Worm (Caenorhabditis elegans) whole organism, L4/young adult: ENCODE data around the gene W01G7.4.
"Not testable (repeated sequence)": the region's sequence is repeated elsewhere in the genome, so short reads cannot be mapped to it uniquely, and the experiment has no call there.

Source experiments
- W03F9.2 ChIP-seq: fragments of 150-350 bp; optimal IDR thresholded peaks from 2 replicates; lab custom pipeline; 2014; ENCODE audit warnings: missing biosample characterization, missing genetic modification characterization
- dao-5 ChIP-seq: sonication (generic microtip); optimal IDR thresholded peaks from 2 replicates; lab custom pipeline; 2016; ENCODE audit warnings: missing genotype, missing genetic modification characterization, moderate library complexity, missing compliant biosample characterization
- him-1 ChIP-seq: sonication (generic microtip); optimal IDR thresholded peaks from 2 replicates; lab custom pipeline; 2016; ENCODE audit warnings: missing genotype, missing genetic modification reagents, missing genetic modification characterization, missing compliant biosample characterization

W01G7.4 gene

ce11 chrII:14060439-14060838 lies at the start of gene W01G7.4:
TSS of gene W01G7.4 (plus strand) at chrII:14060739.
- TF ChIP-seq him-1 (no peak), dao-5 (no peak), W03F9.2 (tag; lab: Kevin White, UChicago) (no peak)

- TF ChIP-seq him-1: no peak
- no peak for TF ChIP-seq dao-5
- no peak for TF ChIP-seq W03F9.2 (tag; lab: Kevin White, UChicago)
Measured at ce11 chrII:14014637-14015036, 45.9 kb upstream of the W01G7.4 start.

ce11 chrII:14016865-14017264 lies 43.7 kb upstream of the W01G7.4 start, which contains the start of gene cyp-37A1:
TSS of gene cyp-37A1 (minus strand) at chrII:14016965.
- TF ChIP-seq dao-5 (no peak), him-1 (no peak), W03F9.2 (tag; lab: Kevin White, UChicago) (no peak)

- TF ChIP-seq him-1 (no peak), dao-5 (peak; percentile 45), W03F9.2 (tag; lab: Kevin White, UChicago) (peak; percentile 61)
Measured at ce11 chrII:14018192-14018591, 42.3 kb upstream of the W01G7.4 start.

ce11 chrII:14018887-14019286 lies 41.7 kb upstream of the W01G7.4 start:
- TF ChIP-seq him-1 (no peak), W03F9.2 (tag; lab: Kevin White, UChicago) (no peak), dao-5 (no peak)

ce11 chrII:14021230-14021629 lies 39.3 kb upstream of the W01G7.4 start, which contains the start of gene F01D5.10:
TSS of gene F01D5.10 (minus strand) at chrII:14021330.
- TF ChIP-seq W03F9.2 (tag; lab: Kevin White, UChicago); dao-5; him-1: not testable (repeated sequence)

- TF ChIP-seq dao-5 (no peak), him-1 (peak; percentile 75), W03F9.2 (tag; lab: Kevin White, UChicago) (no peak)
Measured at ce11 chrII:14032705-14033104, 27.8 kb upstream of the W01G7.4 start.

ce11 chrII:14034559-14034958 lies 26.0 kb upstream of the W01G7.4 start:
- TF ChIP-seq W03F9.2 (tag; lab: Kevin White, UChicago): no peak
- no peak for TF ChIP-seq dao-5
- no peak for TF ChIP-seq him-1

ce11 chrII:14036724-14037483 lies 23.6 kb upstream of the W01G7.4 start:
- peak; percentile 55 for TF ChIP-seq him-1
- TF ChIP-seq dao-5: no peak

ce11 chrII:14037484-14038303 lies 22.8 kb upstream of the W01G7.4 start:
- no peak for TF ChIP-seq him-1
- TF ChIP-seq dao-5: no peak
- TF ChIP-seq W03F9.2 (tag; lab: Kevin White, UChicago): no peak

ce11 chrII:14038331-14038730 lies 22.2 kb upstream of the W01G7.4 start:
- TF ChIP-seq him-1 (no peak), W03F9.2 (tag; lab: Kevin White, UChicago) (no peak), dao-5 (no peak)

ce11 chrII:14039811-14040203 lies 20.7 kb upstream of the W01G7.4 start:
- TF ChIP-seq dao-5: no peak

ce11 chrII:14040204-14040842 lies 20.2 kb upstream of the W01G7.4 start:
- peak; percentile 19 for TF ChIP-seq dao-5
- peak; percentile 91 for TF ChIP-seq him-1
- TF ChIP-seq W03F9.2 (tag; lab: Kevin White, UChicago): peak; percentile 39

- TF ChIP-seq dao-5: no peak
- no peak for TF ChIP-seq him-1
- no peak for TF ChIP-seq W03F9.2 (tag; lab: Kevin White, UChicago)
Measured at ce11 chrII:14042836-14043604, 17.5 kb upstream of the W01G7.4 start.
